Fruit fly (Drosophila melanogaster): ENCODE measurements around the gene Gmd.
A peak's percentile ranks its signal among the peaks of the same experiment; 100 is the strongest.

Gmd gene

DNA sequence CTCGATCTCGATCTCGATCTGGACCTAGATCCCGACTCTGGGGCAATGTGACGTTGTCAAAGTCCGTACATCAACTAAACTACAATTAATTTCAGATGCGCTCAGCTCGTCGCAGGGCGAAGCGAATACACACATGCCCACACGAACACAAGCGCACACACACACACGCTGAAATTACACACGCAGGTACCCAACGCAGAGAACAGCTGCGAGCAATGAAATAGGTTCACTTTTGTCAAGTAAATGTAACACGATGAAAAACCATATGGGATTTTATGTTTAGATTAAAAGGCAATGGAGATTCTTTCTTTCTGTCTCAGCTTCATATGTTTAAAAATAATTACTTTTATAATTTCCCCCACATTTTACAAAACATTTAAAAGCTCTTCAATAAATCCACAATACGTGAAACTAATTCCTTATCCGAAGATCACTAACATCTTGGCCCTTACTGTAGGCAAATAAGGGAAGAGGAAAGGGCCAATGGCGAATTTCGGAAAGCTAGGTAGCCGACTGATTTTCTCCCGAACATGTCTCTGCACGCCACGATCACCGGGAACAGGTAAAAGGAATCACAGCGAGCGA is 23.6 kb upstream of the Gmd start (continued):
- TF ChIP-seq sima (GFP tag; optimal IDR thresholded peaks at IDR 0.05): no peak
- peak in 1 of 2 experiments; percentile 60 for TF ChIP-seq Hr78 (GFP tag; optimal IDR thresholded peaks at IDR 0.05)
- TF ChIP-seq CG16815 (GFP tag; optimal IDR thresholded peaks at IDR 0.05): peak; percentile 90
- TF ChIP-seq HmgD (GFP tag; optimal IDR thresholded peaks at IDR 0.05): peak; percentile 69
- TF ChIP-seq CG14710 (tag; optimal IDR thresholded peaks at IDR 0.05): peak; percentile 87
- peak; percentile 79 for TF ChIP-seq CG8290 (GFP tag; optimal IDR thresholded peaks at IDR 0.05)
- peak; percentile 13 to 49 for TF ChIP-seq CG8290 (tag; optimal IDR thresholded peaks at IDR 0.05)
- TF ChIP-seq Oaz (GFP tag; IDR thresholded peaks at IDR 0.05): peak; percentile 58
- no peak for TF ChIP-seq CG4282 (GFP tag; optimal IDR thresholded peaks at IDR 0.05)
- peak; percentile 81 for TF ChIP-seq CG15011 (GFP tag; optimal IDR thresholded peaks at IDR 0.05)
- no peak for TF ChIP-seq HLH4C (GFP tag; IDR thresholded peaks at IDR 0.05; ENCODE audit: partially characterized antibody)
- TF ChIP-seq CG10543 (GFP tag; optimal IDR thresholded peaks at IDR 0.05): peak; percentile 75
- TF ChIP-seq CG4820 (GFP tag; optimal IDR thresholded peaks at IDR 0.05): peak; percentile 73
- TF ChIP-seq CG10979 (tag; optimal IDR thresholded peaks at IDR 0.05): peak; percentile 90
- peak; percentile 31 for TF ChIP-seq mirr (GFP tag; optimal IDR thresholded peaks at IDR 0.05)
- no peak for TF ChIP-seq Sry-β (GFP tag; optimal IDR thresholded peaks at IDR 0.05)
- TF ChIP-seq Elba2 (GFP tag; optimal IDR thresholded peaks at IDR 0.05): peak; percentile 54
- TF ChIP-seq CG9437 (GFP tag; optimal IDR thresholded peaks at IDR 0.05): peak; percentile 81
- TF ChIP-seq sisA (GFP tag; IDR thresholded peaks at IDR 0.05): peak; percentile 82
- peak; percentile 38 for TF ChIP-seq Vsx1 (GFP tag; optimal IDR thresholded peaks at IDR 0.05)
- TF ChIP-seq CG3065 (GFP tag; optimal IDR thresholded peaks at IDR 0.05): peak; percentile 45
- TF ChIP-seq CG12769 (tag; optimal IDR thresholded peaks at IDR 0.05): no peak
- TF ChIP-seq yki (optimal IDR thresholded peaks at IDR 0.05): peak; percentile 68
- no peak for TF ChIP-seq bigmax (GFP tag; optimal IDR thresholded peaks at IDR 0.05)
- peak; percentile 57; the same call in 1 of the 2 replicates for TF ChIP-seq ro (GFP tag; IDR thresholded peaks at IDR 0.05)

- peak; percentile 58 for TF ChIP-seq CG7786 (GFP tag; optimal IDR thresholded peaks at IDR 0.05)
- peak; percentile 69 for TF ChIP-seq tap (tag; optimal IDR thresholded peaks at IDR 0.05)
- peak; percentile 62 for TF ChIP-seq Blimp-1 (GFP tag; optimal IDR thresholded peaks at IDR 0.05)
- peak; percentile 56; the same call in 1 of the 2 replicates for TF ChIP-seq CG43689 (GFP tag; IDR thresholded peaks at IDR 0.05)
- peak in 1 of 2 experiments; percentile 61 for TF ChIP-seq eve (GFP tag; optimal IDR thresholded peaks at IDR 0.05)
- no peak for TF ChIP-seq YL-1 (GFP tag; optimal IDR thresholded peaks at IDR 0.05)
- TF ChIP-seq CG13775 (GFP tag; optimal IDR thresholded peaks at IDR 0.05): peak; percentile 58
- TF ChIP-seq lab (GFP tag; optimal IDR thresholded peaks at IDR 0.05): peak; percentile 87
- TF ChIP-seq CG2199 (GFP tag; IDR thresholded peaks at IDR 0.05): no peak; the same call in 2 of the 3 replicates
- peak; percentile 78 for TF ChIP-seq CG4404 (GFP tag; IDR thresholded peaks at IDR 0.05)
- no peak for TF ChIP-seq tll (GFP tag; optimal IDR thresholded peaks at IDR 0.05)
- peak; percentile 74 for TF ChIP-seq bcd (GFP tag; optimal IDR thresholded peaks at IDR 0.05)
- TF ChIP-seq nerfin-1 (tag; optimal IDR thresholded peaks at IDR 0.05): peak; percentile 4
- peak; percentile 77 for TF ChIP-seq exex (tag; optimal IDR thresholded peaks at IDR 0.05)
- peak; percentile 54 for TF ChIP-seq ATbp (GFP tag; optimal IDR thresholded peaks at IDR 0.05)
- TF ChIP-seq kah (GFP tag; optimal IDR thresholded peaks at IDR 0.05): peak; percentile 29
- peak; percentile 21 for TF ChIP-seq CG10654 (GFP tag; optimal IDR thresholded peaks at IDR 0.05)
- TF ChIP-seq CG17361 (GFP tag; IDR thresholded peaks at IDR 0.05): peak; percentile 15; the same call in 1 of the 3 replicates
- peak; percentile 17 for TF ChIP-seq CG10431 (GFP tag; optimal IDR thresholded peaks at IDR 0.05)
- no peak for TF ChIP-seq CG14965 (GFP tag; optimal IDR thresholded peaks at IDR 0.05; ENCODE audit: borderline replicate concordance)
- TF ChIP-seq hbn (GFP tag; IDR thresholded peaks at IDR 0.05; ENCODE audit: partially characterized antibody): no peak
- TF ChIP-seq CG7745 (tag; optimal IDR thresholded peaks at IDR 0.05): no peak
- TF ChIP-seq CG5245 (GFP tag; optimal IDR thresholded peaks at IDR 0.05): peak; percentile 51
- no peak for TF ChIP-seq Atf3 (GFP tag; optimal IDR thresholded peaks at IDR 0.05)
Measured at dm6 chr2L:4999389-5000032, 22.7 kb upstream of the Gmd start.

Data from whole organism, embryonic.